Fruit fly (Drosophila melanogaster) whole organism, pupa: ENCODE data around the gene CG4615.

Experiments
- CG15710 ChIP-seq: fragments of 200-800 bp; sonication (Bioruptor generic); optimal IDR thresholded peaks from 2 replicates; lab custom pipeline; 2018; ENCODE audit warnings: missing biosample characterization, mild to moderate bottlenecking, missing genetic modification characterization, moderate library complexity
- CG4496 ChIP-seq: fragments of 200-800 bp; sonication (Bioruptor generic); IDR thresholded peaks from 3 replicates; pipeline ENCODE4 v1.3.6; 2022; ENCODE audit warnings: missing biosample characterization, missing genetic modification characterization
- CG8159 ChIP-seq: fragments of 200-800 bp; sonication (Bioruptor generic); optimal IDR thresholded peaks from 3 replicates; lab custom pipeline; 2018; ENCODE audit warnings: missing biosample characterization, mild to moderate bottlenecking, missing genetic modification characterization, moderate library complexity
- EcR ChIP-seq: fragments of 200-800 bp; sonication (Bioruptor generic); optimal IDR thresholded peaks from 3 replicates; lab custom pipeline; 2019; ENCODE audit warnings: missing biosample characterization, missing genetic modification characterization, mild to moderate bottlenecking, moderate library complexity, missing genetic modification reagents
- Ets98B ChIP-seq: fragments of 200-800 bp; sonication (Bioruptor generic); IDR thresholded peaks from 2 replicates; pipeline ENCODE4 v1.3.6; 2022; ENCODE audit warnings: missing biosample characterization, missing genetic modification characterization
- Pif1A ChIP-seq: fragments of 200-800 bp; sonication (Bioruptor generic); optimal IDR thresholded peaks from 3 replicates; lab custom pipeline; 2016; ENCODE audit warnings: missing biosample characterization, missing genetic modification characterization
- fd96Ca ChIP-seq: fragments of 200-800 bp; sonication (Bioruptor generic); IDR thresholded peaks from 3 replicates; pipeline ENCODE4 v1.3.6; 2022; ENCODE audit warnings: missing biosample characterization, missing genetic modification characterization
- rn ChIP-seq: fragments of 200-800 bp; sonication (Bioruptor generic); IDR thresholded peaks from 2 replicates; pipeline ENCODE4 v1.3.6; 2022; ENCODE audit warnings: missing biosample characterization, missing genetic modification characterization

DNA sequence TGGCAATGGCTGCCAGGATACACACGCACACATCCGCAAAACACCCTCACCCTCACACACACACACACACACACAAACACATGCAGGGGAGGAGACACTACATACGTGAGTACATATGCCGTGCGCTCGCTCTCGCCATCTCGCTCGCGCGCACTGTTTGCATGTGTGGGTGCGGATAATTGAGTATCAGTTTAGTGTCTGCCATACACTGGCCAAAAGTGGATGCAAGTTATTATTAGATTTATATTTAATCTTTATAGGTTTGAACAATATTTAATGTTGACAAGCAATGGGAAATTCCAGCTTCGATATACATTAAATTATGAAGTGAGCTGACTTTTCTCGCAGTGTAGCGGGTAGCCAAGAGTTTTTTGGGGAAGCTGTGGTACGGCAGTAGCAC is 15.6 kb upstream of the CG4615 start:
- TF ChIP-seq EcR (GFP tag; lab: Kevin White, UChicago), result no peak
- TF ChIP-seq Pif1A (GFP tag; lab: Kevin White, UChicago), result no peak
- 0 out of 3 replicates have a peak, but pooled peaks have one; percentile 18 for TF ChIP-seq fd96Ca (GFP tag; lab: Robert Waterston, UW)
- no peak for TF ChIP-seq rn (GFP tag; lab: Robert Waterston, UW)
- TF ChIP-seq CG4496 (GFP tag; lab: Robert Waterston, UW), result peak; percentile 42; the same call in 1 of the 3 replicates
- TF ChIP-seq CG8159 (tag; lab: Kevin White, UChicago), result peak; percentile 49
- no peak for TF ChIP-seq Ets98B (GFP tag; lab: Robert Waterston, UW)
- peak; percentile 46 for TF ChIP-seq CG15710 (tag; lab: Kevin White, UChicago)
